Fruit fly (Drosophila melanogaster): ENCODE measurements around the gene CG14683.

DNA sequence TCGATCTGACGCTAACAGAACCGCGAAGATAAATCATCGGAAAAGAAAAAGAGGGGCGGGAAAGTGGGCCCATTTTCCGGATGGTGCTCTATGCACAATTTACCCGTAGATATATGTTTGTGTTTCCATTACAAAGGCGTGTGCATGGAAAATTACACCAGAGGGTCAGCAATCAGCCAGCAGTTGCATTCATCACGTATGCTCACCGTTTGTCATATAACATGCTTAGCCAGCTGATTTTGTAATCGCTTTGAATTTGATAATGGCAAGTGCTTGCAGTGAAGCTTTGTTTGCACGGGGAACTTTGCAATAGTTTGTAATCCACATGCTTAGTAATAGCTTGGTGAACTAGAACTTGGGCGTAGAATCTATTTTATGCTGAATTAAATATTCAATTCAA lies 16.5 kb upstream of the CG14683 start:
- no peak for TF ChIP-seq lola (GFP tag; optimal IDR thresholded peaks at IDR 0.05)
- TF ChIP-seq h (GFP tag; optimal IDR thresholded peaks at IDR 0.05): no peak
- TF ChIP-seq Sp1 (GFP tag; optimal IDR thresholded peaks at IDR 0.05): no peak
- no peak for TF ChIP-seq dmrt93B (GFP tag; optimal IDR thresholded peaks at IDR 0.05)
- no peak for TF ChIP-seq Abd-B (GFP tag; optimal IDR thresholded peaks at IDR 0.05)
- no peak for TF ChIP-seq fru (GFP tag; optimal IDR thresholded peaks at IDR 0.05)

Measured in whole organism, wandering third instar larva.